Worm (Caenorhabditis elegans) whole organism, L4 larva: ENCODE data around the gene clec-38.

Source experiments
- ama-1 ChIP-seq: fragments of 150-350 bp; optimal IDR thresholded peaks from 2 replicates; lab custom pipeline; 2014; ENCODE audit warnings: inconsistent platforms, mixed read lengths
- egl-43 ChIP-seq: fragments of 200-800 bp; sonication (Bioruptor generic); IDR thresholded peaks from 2 replicates; pipeline ENCODE4 v1.3.6; 2022; ENCODE audit warnings: missing genetic modification reagents, missing genetic modification characterization, missing compliant biosample characterization
- jun-1 ChIP-seq: fragments of 150-350 bp; optimal IDR thresholded peaks from 2 replicates; lab custom pipeline; 2014; ENCODE audit warnings: missing biosample characterization, missing genetic modification reagents, missing genetic modification characterization
- lin-13 ChIP-seq: fragments of 150-350 bp; optimal IDR thresholded peaks from 2 replicates; lab custom pipeline; 2014; ENCODE audit warnings: missing biosample characterization, missing genetic modification reagents, missing genetic modification characterization
- mxl-3 ChIP-seq: fragments of 200-800 bp; sonication (Bioruptor generic); optimal IDR thresholded peaks from 2 replicates; lab custom pipeline; 2018; ENCODE audit warnings: mild to moderate bottlenecking, missing genetic modification characterization, missing compliant biosample characterization
- nhr-11 ChIP-seq: fragments of 150-350 bp; optimal IDR thresholded peaks from 2 replicates; lab custom pipeline; 2014; ENCODE audit warnings: missing biosample characterization, missing genetic modification characterization
- sdz-12 ChIP-seq: fragments of 200-800 bp; sonication (Bioruptor generic); optimal IDR thresholded peaks from 2 replicates; lab custom pipeline; 2018; ENCODE audit warnings: mild to moderate bottlenecking, missing genetic modification characterization, missing compliant biosample characterization
- set-16 ChIP-seq: fragments of 200-800 bp; sonication (Bioruptor generic); IDR thresholded peaks from 2 replicates; pipeline ENCODE4 v1.3.6; 2022; ENCODE audit warnings: missing genetic modification reagents, missing genetic modification characterization, missing compliant biosample characterization
- ztf-11 ChIP-seq: fragments of 150-350 bp; optimal IDR thresholded peaks from 2 replicates; lab custom pipeline; 2014; ENCODE audit warnings: missing biosample characterization, missing genetic modification characterization

ce11 chrV:16749473-16749872 is 14.1 kb upstream of the clec-38 start:
- TF ChIP-seq set-16 (GFP tag; lab: Robert Waterston, UW) (no peak), jun-1 (tag; lab: Kevin White, UChicago) (no peak), egl-43 (GFP tag; lab: Robert Waterston, UW) (no peak), nhr-11 (tag; lab: Kevin White, UChicago) (no peak), ztf-11 (no peak), sdz-12 (GFP tag; lab: Kevin White, UChicago) (no peak), ama-1 (no peak), lin-13 (GFP tag; lab: Kevin White, UChicago) (no peak), mxl-3 (no peak)
